Fruit fly (Drosophila melanogaster): ENCODE results near the gene Rcd7.

Rcd7 gene

DNA sequence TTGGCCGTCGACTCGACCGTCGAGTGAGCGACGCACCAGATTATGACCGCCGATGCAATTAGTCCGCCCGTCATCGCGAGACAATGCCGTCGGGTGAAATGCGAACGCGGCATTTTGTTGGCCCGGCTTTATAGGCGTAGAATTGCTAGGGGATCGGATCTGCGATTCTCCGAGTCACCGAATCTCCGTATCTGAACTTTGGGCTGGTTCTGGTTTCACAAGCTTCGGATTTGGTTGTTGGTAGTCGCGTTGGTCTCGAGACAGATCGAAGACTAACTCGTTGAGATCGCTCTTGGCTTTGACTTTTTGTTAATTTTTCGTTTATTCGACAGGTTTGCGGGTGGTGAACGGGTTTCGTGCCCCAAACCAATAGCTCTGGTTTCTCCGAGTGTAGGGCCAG, 48.3 kb upstream of the Rcd7 start:
- TF ChIP-seq CG8765 (GFP tag; IDR thresholded peaks at IDR 0.05) (no peak), CG10959 (GFP tag; IDR thresholded peaks at IDR 0.05) (no peak), Rx (GFP tag; IDR thresholded peaks at IDR 0.05) (no peak), CG2678 (tag; optimal IDR thresholded peaks at IDR 0.05) (no peak), ase (GFP tag; IDR thresholded peaks at IDR 0.05) (no peak), crol (GFP tag; IDR thresholded peaks at IDR 0.05) (no peak), CG2120 (GFP tag; optimal IDR thresholded peaks at IDR 0.05) (peak; percentile 3), CG12769 (tag; optimal IDR thresholded peaks at IDR 0.05) (peak; percentile 61), CG10543 (GFP tag; optimal IDR thresholded peaks at IDR 0.05) (peak; percentile 3), C15 (GFP tag; IDR thresholded peaks at IDR 0.05) (no peak), Rfx (GFP tag; IDR thresholded peaks at IDR 0.05) (peak; percentile 33; the same call in 1 of the 2 replicates), CG9215 (GFP tag; IDR thresholded peaks at IDR 0.05) (no peak), Dbx (GFP tag; IDR thresholded peaks at IDR 0.05) (0 out of 3 replicates have a peak, but pooled peaks have one; percentile 16), CG7786 (GFP tag; optimal IDR thresholded peaks at IDR 0.05) (no peak), CG6765 (GFP tag; optimal IDR thresholded peaks at IDR 0.05) (peak; percentile 33), lmd (GFP tag; IDR thresholded peaks at IDR 0.05) (peak; percentile 4; the same call in 1 of the 2 replicates), crc (GFP tag; optimal IDR thresholded peaks at IDR 0.05) (no peak), NC2β (GFP tag; optimal IDR thresholded peaks at IDR 0.05) (no peak), pho (GFP tag; optimal IDR thresholded peaks at IDR 0.05) (no peak), tio (GFP tag; optimal IDR thresholded peaks at IDR 0.05) (no peak), ttk (GFP tag; IDR thresholded peaks at IDR 0.05) (0 out of 2 replicates have a peak, but pooled peaks have one; percentile 9), Hmr (GFP tag; optimal IDR thresholded peaks at IDR 0.05) (peak; percentile 8), Deaf1 (tag; optimal IDR thresholded peaks at IDR 0.05) (peak; percentile 52), CG32767 (GFP tag; IDR thresholded peaks at IDR 0.05) (no peak), CG13424 (tag; optimal IDR thresholded peaks at IDR 0.05) (no peak), pzg (GFP tag; optimal IDR thresholded peaks at IDR 0.05) (no peak), ftz-f1 (GFP tag; optimal IDR thresholded peaks at IDR 0.05) (no peak), zen2 (GFP tag; IDR thresholded peaks at IDR 0.05; ENCODE audit: partially characterized antibody) (no peak), Adf1 (GFP tag; IDR thresholded peaks at IDR 0.05) (no peak), Dll (GFP tag; IDR thresholded peaks at IDR 0.05; ENCODE audit: partially characterized antibody) (no peak), CG32772 (GFP tag; IDR thresholded peaks at IDR 0.05) (0 out of 2 replicates have a peak, but pooled peaks have one; percentile 21), wdn (GFP tag; IDR thresholded peaks at IDR 0.05) (0 out of 2 replicates have a peak, but pooled peaks have one; percentile 48), gcm2 (GFP tag; optimal IDR thresholded peaks at IDR 0.05) (no peak), dysf (GFP tag; IDR thresholded peaks at IDR 0.05) (peak; percentile 28; the same call in 1 of the 3 replicates), CG32532 (GFP tag; IDR thresholded peaks at IDR 0.05) (peak; percentile 27; the same call in 1 of the 2 replicates), chm (GFP tag; IDR thresholded peaks at IDR 0.05) (no peak), CG13894 (tag; optimal IDR thresholded peaks at IDR 0.05) (peak; percentile 54), Med (GFP tag) (peak; percentile 69), CG9932 (GFP tag; IDR thresholded peaks at IDR 0.05) (peak; percentile 40; the same call in 1 of the 2 replicates), CG1647 (GFP tag; optimal IDR thresholded peaks at IDR 0.05) (no peak)

DNA sequence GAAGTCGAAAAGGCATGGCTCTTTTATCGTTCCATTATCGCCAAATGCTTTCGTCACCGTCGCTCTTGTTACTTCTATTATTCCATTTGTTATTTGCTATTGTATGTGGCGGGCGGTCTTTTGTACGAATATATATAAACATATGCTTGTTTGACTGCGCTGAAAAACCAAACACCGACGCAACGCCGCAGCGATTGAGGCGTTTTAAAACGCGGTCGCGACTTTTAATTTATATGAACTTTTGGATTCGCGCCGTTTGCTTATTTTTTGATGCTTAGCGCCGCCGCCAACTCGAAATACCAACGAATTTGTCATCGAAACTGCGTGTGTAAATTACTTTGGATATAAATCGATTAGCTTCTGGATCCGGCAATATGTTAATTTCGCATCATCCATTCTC, 47.8 kb upstream of the Rcd7 start:
- no peak for TF ChIP-seq B-H2 (GFP tag; optimal IDR thresholded peaks at IDR 0.05)
- TF ChIP-seq wdn (GFP tag; IDR thresholded peaks at IDR 0.05): no peak
- TF ChIP-seq chinmo (GFP tag; IDR thresholded peaks at IDR 0.05; ENCODE audit: partially characterized antibody): 0 out of 4 replicates have a peak, but pooled peaks have one; percentile 49
- no peak for TF ChIP-seq CG8089 (GFP tag; optimal IDR thresholded peaks at IDR 0.05)
- peak; percentile 51 for TF ChIP-seq sd (tag; optimal IDR thresholded peaks at IDR 0.05)
- peak; percentile 96 for TF ChIP-seq CG8359 (GFP tag; optimal IDR thresholded peaks at IDR 0.05; ENCODE audit: borderline replicate concordance)

Data from whole organism, embryonic.